Fruit fly (Drosophila melanogaster) whole organism: ENCODE measurements around the gene br.

ENCODE experiments used
- CG8478 ChIP-seq: fragments of >200 bp; optimal IDR thresholded peaks from 2 replicates; lab custom pipeline; 2018; ENCODE audit warnings: inconsistent platforms
- Dll ChIP-seq: fragments of >200 bp; optimal IDR thresholded peaks from 2 replicates; lab custom pipeline; 2017
- EcR ChIP-seq, 2 experiments: fragments of >200 bp; optimal IDR thresholded peaks; 2 replicates each; lab custom pipeline; 2017; ENCODE audit warnings: missing biosample characterization in 2 of 2, missing genetic modification characterization in 2 of 2, missing genetic modification reagents in 2 of 2
- pan ChIP-seq: fragments of >200 bp; optimal IDR thresholded peaks from 2 replicates; lab custom pipeline; 2017
- psq ChIP-seq: fragments of >200 bp; optimal IDR thresholded peaks from 2 replicates; lab custom pipeline; 2017
- usp ChIP-seq: fragments of >200 bp; optimal IDR thresholded peaks from 2 replicates; lab custom pipeline; 2017; ENCODE audit warnings: missing biosample characterization, missing genetic modification characterization, mixed read lengths

dm6 chrX:1578882-1579276 is 3.9 kb downstream of the br start:
- no peak for TF ChIP-seq psq
- TF ChIP-seq pan (lab: Kevin White, UChicago): no peak
- no peak for TF ChIP-seq CG8478 (lab: Kevin White, UChicago)
- TF ChIP-seq EcR (GFP tag; optimal IDR thresholded peaks at IDR 0.05; lab: Kevin White, UChicago): peak; percentile 66 to 78
- TF ChIP-seq Dll (lab: Kevin White, UChicago): no peak
- no peak for TF ChIP-seq usp
